Fruit fly (Drosophila melanogaster): ENCODE measurements around the gene Cyp6d5.
A peak's percentile ranks its signal among the peaks of the same experiment; 100 is the strongest.

Gene Cyp6d5

dm6 chr3R:14051391-14051852, 22.4 kb downstream of the Cyp6d5 start (continued):
- TF ChIP-seq dati (GFP tag; IDR thresholded peaks at IDR 0.05) (no peak), sima (GFP tag; optimal IDR thresholded peaks at IDR 0.05) (no peak), CG16815 (GFP tag; optimal IDR thresholded peaks at IDR 0.05) (no peak), Nf-YC (tag; optimal IDR thresholded peaks at IDR 0.05) (no peak), CG15011 (GFP tag; optimal IDR thresholded peaks at IDR 0.05) (no peak), Camta (GFP tag; optimal IDR thresholded peaks at IDR 0.05) (no peak), HHEX (GFP tag; optimal IDR thresholded peaks at IDR 0.05) (no peak), jigr1 (GFP tag; IDR thresholded peaks at IDR 0.05) (no peak), PHDP (tag; optimal IDR thresholded peaks at IDR 0.05) (no peak), CG10321 (GFP tag; IDR thresholded peaks at IDR 0.05) (no peak), gcm2 (GFP tag; optimal IDR thresholded peaks at IDR 0.05) (no peak), Dad (GFP tag; optimal IDR thresholded peaks at IDR 0.05) (no peak), HLHmδ (GFP tag; optimal IDR thresholded peaks at IDR 0.05) (no peak), CG17829 (tag; optimal IDR thresholded peaks at IDR 0.05) (no peak), CG12219 (GFP tag; optimal IDR thresholded peaks at IDR 0.05) (peak; percentile 4), Sox100B (GFP tag; optimal IDR thresholded peaks at IDR 0.05) (no peak), CG17802 (tag; optimal IDR thresholded peaks at IDR 0.05) (no peak), CG17328 (GFP tag; IDR thresholded peaks at IDR 0.05) (no peak), insv (GFP tag; optimal IDR thresholded peaks at IDR 0.05) (no peak), CG7556 (GFP tag; optimal IDR thresholded peaks at IDR 0.05) (no peak), Rx (GFP tag; IDR thresholded peaks at IDR 0.05) (no peak), pnt (GFP tag; optimal IDR thresholded peaks at IDR 0.05) (no peak), CG13123 (GFP tag; optimal IDR thresholded peaks at IDR 0.05) (no peak), Fer1 (GFP tag; optimal IDR thresholded peaks at IDR 0.05) (peak; percentile 16), CG6175 (GFP tag; IDR thresholded peaks at IDR 0.05) (no peak), Eip74EF (GFP tag; optimal IDR thresholded peaks at IDR 0.05) (no peak), CG10565 (GFP tag; optimal IDR thresholded peaks at IDR 0.05) (no peak), sqz (GFP tag; optimal IDR thresholded peaks at IDR 0.05) (no peak), sc (optimal IDR thresholded peaks at IDR 0.05) (no peak), sc (GFP tag; optimal IDR thresholded peaks at IDR 0.05) (no peak), CG15073 (GFP tag; optimal IDR thresholded peaks at IDR 0.05) (no peak), lbe (GFP tag; optimal IDR thresholded peaks at IDR 0.05) (no peak), CG7839 (tag; optimal IDR thresholded peaks at IDR 0.05) (no peak), lilli (GFP tag; optimal IDR thresholded peaks at IDR 0.05) (no peak), CG6272 (GFP tag; IDR thresholded peaks at IDR 0.05) (no peak), Hmr (GFP tag; optimal IDR thresholded peaks at IDR 0.05) (no peak), grau (tag; optimal IDR thresholded peaks at IDR 0.05) (no peak), eyg (GFP tag; optimal IDR thresholded peaks at IDR 0.05) (no peak), Optix (GFP tag; IDR thresholded peaks at IDR 0.05) (no peak), CG1233 (GFP tag; optimal IDR thresholded peaks at IDR 0.05) (no peak), CTCF (GFP tag; optimal IDR thresholded peaks at IDR 0.05) (no peak), CG4282 (GFP tag; optimal IDR thresholded peaks at IDR 0.05) (no peak), CG3847 (GFP tag; IDR thresholded peaks at IDR 0.05) (no peak), Sin3A (optimal IDR thresholded peaks at IDR 0.05) (no peak), CG15696 (tag; optimal IDR thresholded peaks at IDR 0.05) (no peak), Scr (GFP tag; IDR thresholded peaks at IDR 0.05; ENCODE audit: partially characterized antibody) (no peak), CG7963 (GFP tag; IDR thresholded peaks at IDR 0.05; ENCODE audit: partially characterized antibody) (no peak), ttk (GFP tag; IDR thresholded peaks at IDR 0.05) (no peak), trh (GFP tag; optimal IDR thresholded peaks at IDR 0.05) (no peak), br (optimal IDR thresholded peaks at IDR 0.05) (no peak), pho (GFP tag; optimal IDR thresholded peaks at IDR 0.05) (no peak), ash1 (GFP tag; optimal IDR thresholded peaks at IDR 0.05) (no peak), ab (GFP tag; optimal IDR thresholded peaks at IDR 0.05) (no peak), CG18011 (GFP tag; optimal IDR thresholded peaks at IDR 0.05) (no peak)

Data from whole organism, embryonic.